Fruit fly (Drosophila melanogaster): Measurements from ENCODE around the gene CG43232.

CG43232 gene

dm6 chr2L:6922091-6922753 is 9.7 kb upstream of the CG43232 start (continued):
- TF ChIP-seq CG2889 (GFP tag; IDR thresholded peaks at IDR 0.05) (no peak), az2 (GFP tag; optimal IDR thresholded peaks at IDR 0.05) (peak; percentile 75), CG17912 (GFP tag; optimal IDR thresholded peaks at IDR 0.05) (no peak), CG2129 (GFP tag; IDR thresholded peaks at IDR 0.05; ENCODE audit: partially characterized antibody) (no peak), lbe (GFP tag; optimal IDR thresholded peaks at IDR 0.05) (peak; percentile 26), CG11723 (GFP tag; optimal IDR thresholded peaks at IDR 0.05) (no peak), vfl (GFP tag; optimal IDR thresholded peaks at IDR 0.05) (peak; percentile 45), Antp (GFP tag; optimal IDR thresholded peaks at IDR 0.05) (peak; percentile 58), CG6272 (GFP tag; IDR thresholded peaks at IDR 0.05) (no peak), CG8944 (GFP tag; optimal IDR thresholded peaks at IDR 0.05) (peak; percentile 63), chn (GFP tag; optimal IDR thresholded peaks at IDR 0.05) (peak; percentile 42), sna (GFP tag; IDR thresholded peaks at IDR 0.05; ENCODE audit: partially characterized antibody) (no peak), Drgx (GFP tag; IDR thresholded peaks at IDR 0.05) (no peak; the same call in 1 of the 2 replicates), Myb (GFP tag; optimal IDR thresholded peaks at IDR 0.05) (peak; percentile 48), zfh1 (GFP tag; IDR thresholded peaks at IDR 0.05) (peak; percentile 85), CG4404 (GFP tag; IDR thresholded peaks at IDR 0.05) (no peak), Optix (GFP tag; IDR thresholded peaks at IDR 0.05) (no peak; the same call in 1 of the 3 replicates), lilli (GFP tag; optimal IDR thresholded peaks at IDR 0.05) (peak; percentile 71), da (GFP tag; optimal IDR thresholded peaks at IDR 0.05) (no peak), CG18262 (tag; optimal IDR thresholded peaks at IDR 0.05) (peak; percentile 74), Rfx (GFP tag; IDR thresholded peaks at IDR 0.05) (no peak; the same call in 1 of the 2 replicates), Aef1 (GFP tag; IDR thresholded peaks at IDR 0.05) (no peak; the same call in 1 of the 3 replicates), PHDP (tag; optimal IDR thresholded peaks at IDR 0.05) (peak; percentile 60)

dm6 chr2L:6925114-6925513 is 6.8 kb upstream of the CG43232 start:
- no peak for TF ChIP-seq CG30431 (GFP tag; optimal IDR thresholded peaks at IDR 0.05)
- no peak for TF ChIP-seq CG18476 (GFP tag; optimal IDR thresholded peaks at IDR 0.05)
- TF ChIP-seq CG31365 (tag; optimal IDR thresholded peaks at IDR 0.05), result no peak
- TF ChIP-seq CTCF (GFP tag; optimal IDR thresholded peaks at IDR 0.05), result no peak
- TF ChIP-seq CG17829 (tag; optimal IDR thresholded peaks at IDR 0.05), result no peak
- TF ChIP-seq Hmx (GFP tag; optimal IDR thresholded peaks at IDR 0.05), result no peak
- TF ChIP-seq CG14441 (GFP tag; IDR thresholded peaks at IDR 0.05), result no peak
- no peak for TF ChIP-seq Poxn (GFP tag; IDR thresholded peaks at IDR 0.05)
- TF ChIP-seq CG4730 (GFP tag; IDR thresholded peaks at IDR 0.05), result no peak
- TF ChIP-seq Usf (GFP tag; optimal IDR thresholded peaks at IDR 0.05), result no peak
- peak; percentile 27 for TF ChIP-seq sens (GFP tag)
- TF ChIP-seq CoRest (tag; optimal IDR thresholded peaks at IDR 0.05), result no peak
- peak; percentile 80 for TF ChIP-seq Ets65A (GFP tag)
- TF ChIP-seq knrl (GFP tag; IDR thresholded peaks at IDR 0.05; ENCODE audit: partially characterized antibody), result peak; percentile 32; the same call in 1 of the 3 replicates
- no peak for TF ChIP-seq CG15601 (tag; optimal IDR thresholded peaks at IDR 0.05)
- no peak for TF ChIP-seq CG16863 (GFP tag; optimal IDR thresholded peaks at IDR 0.05)
- no peak for TF ChIP-seq CG1024 (GFP tag; IDR thresholded peaks at IDR 0.05)
- TF ChIP-seq dpn (GFP tag; optimal IDR thresholded peaks at IDR 0.05), result no peak
- TF ChIP-seq CG17186 (GFP tag; optimal IDR thresholded peaks at IDR 0.05), result no peak
- TF ChIP-seq Atf6 (GFP tag; IDR thresholded peaks at IDR 0.05), result no peak
- TF ChIP-seq CG11695 (GFP tag; IDR thresholded peaks at IDR 0.05), result no peak
- peak; percentile 75 for TF ChIP-seq Med (GFP tag)
- TF ChIP-seq CG3163 (GFP tag; optimal IDR thresholded peaks at IDR 0.05), result no peak
- no peak for TF ChIP-seq kay (GFP tag; optimal IDR thresholded peaks at IDR 0.05)
- no peak; the same call in 1 of the 2 replicates for TF ChIP-seq amos (GFP tag; IDR thresholded peaks at IDR 0.05; ENCODE audit: partially characterized antibody)
